Worm (Caenorhabditis elegans): ENCODE results near the gene blos-8.

DNA sequence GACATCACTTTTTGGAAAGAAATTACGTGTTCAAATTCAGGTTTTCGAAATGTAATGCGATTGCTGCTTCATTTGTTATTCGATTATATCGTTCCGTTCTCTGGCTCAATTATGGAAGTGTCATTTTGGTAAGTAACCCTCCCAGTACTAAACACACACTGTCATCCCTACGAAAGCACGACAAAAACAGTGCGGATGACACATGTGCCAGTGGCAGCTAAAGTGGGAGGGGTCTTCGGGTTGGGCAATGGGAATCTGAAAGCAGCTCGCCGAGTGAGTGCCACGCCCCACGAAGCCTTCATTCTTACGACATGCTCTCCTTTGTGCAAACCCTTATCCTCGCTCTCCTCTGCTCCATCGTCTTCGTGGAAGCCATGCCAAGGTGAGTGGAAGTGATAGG is 2.5 kb upstream of the blos-8 start, which contains the start of gene flp-32:
- no peak for TF ChIP-seq elt-1 (tag; optimal IDR thresholded peaks at IDR 0.05; ENCODE audit: borderline replicate concordance, insufficient read depth)
- no peak for TF ChIP-seq nhr-237 (tag; optimal IDR thresholded peaks at IDR 0.05)
- TF ChIP-seq tbx-8 (GFP tag; optimal IDR thresholded peaks at IDR 0.05) = no peak
- TF ChIP-seq unc-39 (tag; optimal IDR thresholded peaks at IDR 0.05) = no peak
- no peak for TF ChIP-seq pha-4 (tag; optimal IDR thresholded peaks at IDR 0.05)
- TF ChIP-seq mab-5 (tag; optimal IDR thresholded peaks at IDR 0.05) = no peak
- TF ChIP-seq sptf-1 (tag; optimal IDR thresholded peaks at IDR 0.05) = no peak
- no peak for TF ChIP-seq blmp-1 (tag; optimal IDR thresholded peaks at IDR 0.05)
- no peak for TF ChIP-seq lsy-2 (tag; optimal IDR thresholded peaks at IDR 0.05)
- TF ChIP-seq elt-3 (tag; optimal IDR thresholded peaks at IDR 0.05) = no peak
